Worm (Caenorhabditis elegans): ENCODE measurements around the gene pqn-91.

DNA sequence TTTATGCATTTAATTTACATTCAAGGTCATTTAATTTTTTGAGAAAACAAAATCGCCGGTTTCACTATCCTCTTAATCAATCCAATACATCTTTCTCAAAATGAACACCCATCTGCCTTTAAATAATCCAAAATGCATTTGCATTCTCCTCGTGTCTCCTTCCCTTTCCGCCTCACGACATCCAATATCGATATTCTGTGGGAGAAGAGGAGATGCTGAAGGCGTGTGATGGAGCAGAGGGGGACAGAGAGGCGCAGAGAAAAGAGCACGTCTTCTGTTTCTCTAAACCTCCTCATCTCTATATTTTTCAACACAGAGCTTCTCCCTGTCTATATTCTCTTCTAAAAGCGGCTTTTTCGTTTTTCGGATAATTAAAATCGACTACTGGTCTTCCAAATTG is 32.2 kb upstream of the pqn-91 start, which contains the start of gene Y73F8A.5:
- no peak for TF ChIP-seq unc-130 (GFP tag; optimal IDR thresholded peaks at IDR 0.05)
- TF ChIP-seq fkh-10 (GFP tag; optimal IDR thresholded peaks at IDR 0.05), result peak; percentile 32
- TF ChIP-seq unc-39 (tag; optimal IDR thresholded peaks at IDR 0.05), result no peak
- TF ChIP-seq lin-13 (GFP tag; optimal IDR thresholded peaks at IDR 0.05), result no peak
- no peak for TF ChIP-seq mep-1 (tag; optimal IDR thresholded peaks at IDR 0.05)
